Worm (Caenorhabditis elegans) whole organism, L3 larva: ENCODE data around the gene srj-29.
A peak's percentile ranks its signal among the peaks of the same experiment; 100 is the strongest.

Experiments
- ceh-82 ChIP-seq: fragments of 150-350 bp; optimal IDR thresholded peaks from 2 replicates; lab custom pipeline; 2014; ENCODE audit warnings: missing biosample characterization, missing genetic modification characterization
- egl-27 ChIP-seq: sonication (generic microtip); optimal IDR thresholded peaks from 4 replicates; lab custom pipeline; 2017; ENCODE audit warnings: missing biosample characterization, missing genetic modification reagents, missing genetic modification characterization
- elt-1 ChIP-seq: fragments of 150-350 bp; optimal IDR thresholded peaks from 2 replicates; lab custom pipeline; 2014; ENCODE audit warnings: missing biosample characterization, missing genetic modification characterization
- elt-2 ChIP-seq: sonication (generic microtip); optimal IDR thresholded peaks from 2 replicates; lab custom pipeline; 2016; ENCODE audit warnings: missing genetic modification reagents, mild to moderate bottlenecking, missing genetic modification characterization, missing compliant biosample characterization
- elt-3 ChIP-seq, 3 experiments: fragments of 150-350 bp in 1 of 3; sonication (generic microtip) in 2 of 3; optimal IDR thresholded peaks; 2 replicates in 2 of 3; 4 replicates in 1 of 3; lab custom pipeline; 2014 to 2017; ENCODE audit warnings: missing biosample characterization in 3 of 3, missing genetic modification characterization in 3 of 3
- fkh-10 ChIP-seq: sonication (generic microtip); optimal IDR thresholded peaks from 2 replicates; lab custom pipeline; 2017; ENCODE audit warnings: missing biosample characterization, missing genetic modification reagents, missing genetic modification characterization
- fos-1 ChIP-seq: fragments of 150-350 bp; optimal IDR thresholded peaks from 2 replicates; lab custom pipeline; 2014; ENCODE audit warnings: missing biosample characterization, missing genetic modification characterization
- nhr-237 ChIP-seq: fragments of 150-350 bp; optimal IDR thresholded peaks from 2 replicates; lab custom pipeline; 2014; ENCODE audit warnings: missing biosample characterization, missing genetic modification characterization
- pqm-1 ChIP-seq: fragments of 150-350 bp; optimal IDR thresholded peaks from 2 replicates; lab custom pipeline; 2017; ENCODE audit warnings: missing biosample characterization, missing genetic modification characterization, inconsistent platforms
- unc-62 ChIP-seq: fragments of 150-350 bp; sonication (generic microtip); optimal IDR thresholded peaks from 4 replicates; lab custom pipeline; 2014; ENCODE audit warnings: missing biosample characterization, missing genetic modification reagents, missing genetic modification characterization
- zag-1 ChIP-seq: fragments of 150-350 bp; optimal IDR thresholded peaks from 2 replicates; lab custom pipeline; 2014; ENCODE audit warnings: missing biosample characterization, missing genetic modification characterization
- ztf-11 ChIP-seq: fragments of 150-350 bp; optimal IDR thresholded peaks from 2 replicates; lab custom pipeline; 2014; ENCODE audit warnings: missing biosample characterization, missing genetic modification characterization

- TF ChIP-seq elt-1 (tag; lab: Kevin White, UChicago) (no peak), fkh-10 (GFP tag; lab: Kevin White, UChicago) (no peak), pqm-1 (tag; lab: Kevin White, UChicago) (peak; percentile 53), unc-62 (GFP tag; lab: Kevin White, UChicago) (no peak), fos-1 (tag; lab: Kevin White, UChicago) (no peak), nhr-237 (no peak), ztf-11 (tag; lab: Kevin White, UChicago) (no peak), elt-2 (peak; percentile 81), ceh-82 (tag; lab: Kevin White, UChicago) (no peak), elt-3 (tag; optimal IDR thresholded peaks at IDR 0.05; lab: Kevin White, UChicago) (no peak), zag-1 (tag; lab: Kevin White, UChicago) (no peak), egl-27 (tag; lab: Kevin White, UChicago) (no peak)
Observed at ce11 chrV:16043686-16044085, 31.8 kb upstream of the srj-29 start.
